Fruit fly (Drosophila melanogaster) whole organism, prepupa: ENCODE measurements around the gene CG43702.

ENCODE experiments used
- Blimp-1 ChIP-seq: fragments of 200-800 bp; sonication (Bioruptor generic); optimal IDR thresholded peaks from 3 replicates; lab custom pipeline; 2017; ENCODE audit warnings: missing biosample characterization, missing genetic modification characterization, mild to moderate bottlenecking, moderate library complexity, missing genetic modification reagents
- CG10631 ChIP-seq: fragments of 200-800 bp; sonication (Bioruptor generic); optimal IDR thresholded peaks from 2 replicates; lab custom pipeline; 2016; ENCODE audit warnings: missing biosample characterization, missing genetic modification characterization
- CG10669 ChIP-seq: fragments of 200-800 bp; sonication (Bioruptor generic); optimal IDR thresholded peaks from 3 replicates; lab custom pipeline; 2018; ENCODE audit warnings: missing biosample characterization, mild to moderate bottlenecking, missing genetic modification characterization, moderate library complexity
- CG11294 ChIP-seq: fragments of 200-800 bp; sonication (Bioruptor generic); IDR thresholded peaks from 2 replicates; pipeline ENCODE4 v1.3.6; 2022; ENCODE audit warnings: missing biosample characterization, missing genetic modification characterization
- CG11762 ChIP-seq: fragments of 200-800 bp; sonication (Bioruptor generic); optimal IDR thresholded peaks from 3 replicates; lab custom pipeline; 2016; ENCODE audit warnings: missing biosample characterization, missing genetic modification characterization; ENCODE audit not compliant: insufficient read depth
- CG11902 ChIP-seq: fragments of 200-800 bp; sonication (Bioruptor generic); optimal IDR thresholded peaks from 3 replicates; lab custom pipeline; 2016; ENCODE audit warnings: missing biosample characterization, missing genetic modification characterization
- CG15336 ChIP-seq: fragments of 200-800 bp; sonication (Bioruptor generic); IDR thresholded peaks from 2 replicates; pipeline ENCODE4 v1.3.6; 2022; ENCODE audit warnings: missing biosample characterization, missing genetic modification characterization
- CG1621 ChIP-seq: fragments of 200-800 bp; sonication (Bioruptor generic); optimal IDR thresholded peaks from 3 replicates; lab custom pipeline; 2018; ENCODE audit warnings: missing biosample characterization, mild to moderate bottlenecking, missing genetic modification characterization
- CG3032 ChIP-seq: fragments of 200-800 bp; optimal IDR thresholded peaks from 2 replicates; lab custom pipeline; 2019; ENCODE audit warnings: missing biosample characterization, mild to moderate bottlenecking, missing genetic modification characterization, moderate library complexity
- CG34406 ChIP-seq: fragments of 200-800 bp; sonication (Bioruptor generic); optimal IDR thresholded peaks from 3 replicates; lab custom pipeline; 2016; ENCODE audit warnings: missing biosample characterization, missing genetic modification characterization
- CG3919 ChIP-seq: fragments of 200-800 bp; sonication (Bioruptor generic); optimal IDR thresholded peaks from 3 replicates; lab custom pipeline; 2016; ENCODE audit warnings: missing biosample characterization, missing genetic modification characterization
- CG4318 ChIP-seq: fragments of 200-800 bp; sonication (Bioruptor generic); optimal IDR thresholded peaks from 3 replicates; lab custom pipeline; 2017; ENCODE audit warnings: missing biosample characterization, mild to moderate bottlenecking, missing genetic modification characterization
- CG6163 ChIP-seq: fragments of 200-800 bp; sonication (Bioruptor generic); IDR thresholded peaks from 3 replicates; pipeline ENCODE4 v1.3.6; 2022; ENCODE audit warnings: missing biosample characterization, missing genetic modification characterization
- CG6792 ChIP-seq: fragments of 200-800 bp; sonication (Bioruptor generic); optimal IDR thresholded peaks from 3 replicates; lab custom pipeline; 2016; ENCODE audit warnings: missing biosample characterization, missing genetic modification characterization
- CG6854 ChIP-seq: fragments of 200-800 bp; sonication (Bioruptor generic); optimal IDR thresholded peaks from 2 replicates; lab custom pipeline; 2017; ENCODE audit warnings: missing biosample characterization, mild to moderate bottlenecking, missing genetic modification characterization
- CG7368 ChIP-seq: fragments of 200-800 bp; sonication (Bioruptor generic); optimal IDR thresholded peaks from 3 replicates; lab custom pipeline; 2016; ENCODE audit warnings: missing biosample characterization, missing genetic modification characterization
- CG8119 ChIP-seq: fragments of 200-800 bp; sonication (Bioruptor generic); IDR thresholded peaks from 3 replicates; pipeline ENCODE4 v1.3.6; 2022; ENCODE audit warnings: missing biosample characterization, missing genetic modification characterization
- CG8319 ChIP-seq: fragments of 200-800 bp; sonication (Bioruptor generic); optimal IDR thresholded peaks from 3 replicates; lab custom pipeline; 2016; ENCODE audit warnings: missing biosample characterization, missing genetic modification characterization
- CG8632 ChIP-seq: fragments of 200-800 bp; sonication (Bioruptor generic); optimal IDR thresholded peaks from 3 replicates; lab custom pipeline; 2016; ENCODE audit warnings: missing biosample characterization, missing genetic modification characterization
- CG9139 ChIP-seq: fragments of 200-800 bp; sonication (Bioruptor generic); optimal IDR thresholded peaks from 3 replicates; lab custom pipeline; 2017; ENCODE audit warnings: missing biosample characterization, mild to moderate bottlenecking, missing genetic modification characterization
- Eip75B ChIP-seq: fragments of 200-800 bp; sonication (Bioruptor generic); optimal IDR thresholded peaks from 3 replicates; lab custom pipeline; 2016; ENCODE audit warnings: missing biosample characterization, missing genetic modification characterization
- Ets96B ChIP-seq: fragments of 200-800 bp; optimal IDR thresholded peaks from 2 replicates; lab custom pipeline; 2019; ENCODE audit warnings: missing biosample characterization, mild to moderate bottlenecking, missing genetic modification characterization, moderate library complexity
- Hr38 ChIP-seq: sonication (Bioruptor generic); optimal IDR thresholded peaks from 2 replicates; lab custom pipeline; 2016; ENCODE audit warnings: missing biosample characterization, missing genetic modification characterization
- Hr39 ChIP-seq: fragments of 200-800 bp; sonication (Bioruptor generic); optimal IDR thresholded peaks from 2 replicates; lab custom pipeline; 2016; ENCODE audit warnings: missing biosample characterization, missing genetic modification characterization
- Hr4 ChIP-seq: fragments of 200-800 bp; sonication (Bioruptor generic); optimal IDR thresholded peaks from 3 replicates; lab custom pipeline; 2016; ENCODE audit warnings: missing biosample characterization, missing genetic modification characterization
- Lpt ChIP-seq: fragments of 200-800 bp; sonication (Bioruptor generic); optimal IDR thresholded peaks from 3 replicates; lab custom pipeline; 2016; ENCODE audit warnings: missing biosample characterization, missing genetic modification characterization
- Met ChIP-seq: fragments of 200-800 bp; sonication (Bioruptor generic); optimal IDR thresholded peaks from 3 replicates; lab custom pipeline; 2016; ENCODE audit warnings: missing biosample characterization, missing genetic modification characterization
- OdsH ChIP-seq: fragments of 200-800 bp; sonication (Bioruptor generic); optimal IDR thresholded peaks from 3 replicates; lab custom pipeline; 2016; ENCODE audit warnings: missing biosample characterization, missing genetic modification characterization
- Sox102F ChIP-seq: fragments of 200-800 bp; sonication (Bioruptor generic); optimal IDR thresholded peaks from 2 replicates; lab custom pipeline; 2016; ENCODE audit warnings: missing biosample characterization, mild to moderate bottlenecking, missing genetic modification characterization
- Sox14 ChIP-seq: fragments of 200-800 bp; sonication (Bioruptor generic); optimal IDR thresholded peaks from 3 replicates; lab custom pipeline; 2016; ENCODE audit warnings: missing biosample characterization, missing genetic modification characterization
- Sox15 ChIP-seq: fragments of 200-800 bp; sonication (Bioruptor generic); optimal IDR thresholded peaks from 3 replicates; lab custom pipeline; 2016; ENCODE audit warnings: missing biosample characterization, missing genetic modification characterization
- acj6 ChIP-seq: fragments of 200-800 bp; sonication (Bioruptor generic); optimal IDR thresholded peaks from 3 replicates; lab custom pipeline; 2016; ENCODE audit warnings: missing biosample characterization, missing genetic modification characterization
- cyc ChIP-seq: fragments of 200-800 bp; sonication (Bioruptor generic); optimal IDR thresholded peaks from 3 replicates; lab custom pipeline; 2016; ENCODE audit warnings: missing biosample characterization, missing genetic modification characterization
- dac ChIP-seq: fragments of 200-800 bp; sonication (Bioruptor generic); optimal IDR thresholded peaks from 2 replicates; lab custom pipeline; 2017; ENCODE audit warnings: missing biosample characterization, mild to moderate bottlenecking, missing genetic modification characterization
- dsx ChIP-seq: fragments of 200-800 bp; optimal IDR thresholded peaks from 3 replicates; lab custom pipeline; 2019; ENCODE audit warnings: missing biosample characterization, mild to moderate bottlenecking, missing genetic modification characterization, moderate library complexity; ENCODE audit not compliant: poor library complexity, severe bottlenecking
- eg ChIP-seq: fragments of 200-800 bp; sonication (Bioruptor generic); IDR thresholded peaks from 3 replicates; pipeline ENCODE4 v1.3.6; 2022; ENCODE audit warnings: missing biosample characterization, missing genetic modification characterization
- esn ChIP-seq: fragments of 200-800 bp; sonication (Bioruptor generic); optimal IDR thresholded peaks from 2 replicates; lab custom pipeline; 2016; ENCODE audit warnings: missing biosample characterization, mild to moderate bottlenecking, missing genetic modification characterization, moderate library complexity
- fd59A ChIP-seq: fragments of 200-800 bp; sonication (Bioruptor generic); optimal IDR thresholded peaks from 2 replicates; lab custom pipeline; 2017; ENCODE audit warnings: missing biosample characterization, mild to moderate bottlenecking, missing genetic modification characterization, missing genetic modification reagents
- net ChIP-seq: fragments of 200-800 bp; sonication (Bioruptor generic); optimal IDR thresholded peaks from 3 replicates; lab custom pipeline; 2016; ENCODE audit warnings: missing biosample characterization, missing genetic modification characterization
- pdm3 ChIP-seq: fragments of 200-800 bp; sonication (Bioruptor generic); optimal IDR thresholded peaks from 3 replicates; lab custom pipeline; 2016; ENCODE audit warnings: missing biosample characterization, missing genetic modification characterization
- ss ChIP-seq, 2 experiments: fragments of 200-800 bp; sonication (Bioruptor generic); optimal IDR thresholded peaks; 2 replicates in 1 of 2; 3 replicates in 1 of 2; lab custom pipeline; 2017 to 2018; ENCODE audit warnings: mild to moderate bottlenecking in 2 of 2, missing biosample characterization in 2 of 2, missing genetic modification characterization in 2 of 2, moderate library complexity in 1 of 2
- svp ChIP-seq: fragments of 200-800 bp; sonication (Bioruptor generic); peaks from one replicate; lab custom pipeline; 2016; ENCODE audit warnings: missing biosample characterization, missing genetic modification characterization
- topi ChIP-seq: fragments of 200-800 bp; sonication (Bioruptor generic); optimal IDR thresholded peaks from 3 replicates; lab custom pipeline; 2016; ENCODE audit warnings: missing biosample characterization, missing genetic modification characterization
- vri ChIP-seq: fragments of 200-800 bp; sonication (Bioruptor generic); optimal IDR thresholded peaks from 3 replicates; lab custom pipeline; 2016; ENCODE audit warnings: missing biosample characterization, mild to moderate bottlenecking, missing genetic modification characterization

Gene CG43702

dm6 chr3L:21251381-21251780, 47.1 kb upstream of the CG43702 start (continued):
- TF ChIP-seq CG3919 (GFP tag; lab: Kevin White, UChicago) (peak; percentile 72), net (GFP tag; lab: Kevin White, UChicago) (peak; percentile 71), pdm3 (peak; percentile 69), esn (GFP tag; lab: Kevin White, UChicago) (peak; percentile 56), Ets96B (tag; lab: Kevin White, UChicago) (peak; percentile 71), CG15336 (GFP tag; lab: Robert Waterston, UW) (peak; percentile 69), CG11762 (GFP tag; lab: Kevin White, UChicago) (peak; percentile 56), Lpt (GFP tag; lab: Kevin White, UChicago) (peak; percentile 51), CG10669 (GFP tag; lab: Kevin White, UChicago) (peak; percentile 70), CG3032 (tag; lab: Kevin White, UChicago) (peak; percentile 74), vri (GFP tag; lab: Kevin White, UChicago) (peak; percentile 48), CG8632 (GFP tag; lab: Kevin White, UChicago) (peak; percentile 61), CG34406 (peak; percentile 50)

DNA sequence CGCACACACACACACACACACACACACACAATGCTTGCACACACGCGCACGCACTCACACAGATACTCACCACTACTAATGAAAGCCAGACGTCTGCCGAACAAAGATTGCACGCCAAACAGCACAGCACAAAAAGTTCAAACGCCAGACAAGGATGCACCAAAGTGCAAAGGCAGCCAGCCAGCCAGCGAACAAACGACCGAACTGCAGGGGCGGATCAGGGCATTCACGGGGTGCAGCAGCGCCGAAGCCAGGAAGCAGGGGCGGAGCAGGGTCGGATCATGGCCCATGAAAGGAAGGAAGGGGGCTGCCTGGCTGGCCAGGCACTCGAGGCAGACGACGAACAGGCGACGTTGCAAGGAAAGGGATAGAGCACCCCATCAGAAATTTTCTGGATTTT, 46.0 kb upstream of the CG43702 start:
- peak; percentile 15; the same call in 1 of the 3 replicates for TF ChIP-seq eg
- TF ChIP-seq net (GFP tag; lab: Kevin White, UChicago), result no peak
- TF ChIP-seq CG3032 (tag; lab: Kevin White, UChicago), result no peak
- no peak for TF ChIP-seq Met
- TF ChIP-seq CG10669 (GFP tag; lab: Kevin White, UChicago), result no peak
- TF ChIP-seq vri (GFP tag; lab: Kevin White, UChicago), result no peak
- no peak for TF ChIP-seq CG3919 (GFP tag; lab: Kevin White, UChicago)
- TF ChIP-seq Sox15 (GFP tag; lab: Kevin White, UChicago), result no peak
- TF ChIP-seq fd59A, result no peak
- TF ChIP-seq CG9139 (GFP tag; lab: Kevin White, UChicago), result no peak
- TF ChIP-seq dac (GFP tag; lab: Kevin White, UChicago), result no peak
- peak; percentile 8 for TF ChIP-seq Hr39 (GFP tag; lab: Kevin White, UChicago)
- peak in 1 of 2 experiments; percentile 40 for TF ChIP-seq ss (GFP tag; optimal IDR thresholded peaks at IDR 0.05; lab: Kevin White, UChicago)
- no peak for TF ChIP-seq CG1621 (tag; lab: Kevin White, UChicago)
- no peak; the same call in 2 of the 3 replicates for TF ChIP-seq CG6163 (GFP tag; lab: Robert Waterston, UW)
- TF ChIP-seq dsx (GFP tag; lab: Kevin White, UChicago), result no peak
- no peak for TF ChIP-seq OdsH (GFP tag; lab: Kevin White, UChicago)
- TF ChIP-seq Lpt (GFP tag; lab: Kevin White, UChicago), result no peak
- no peak for TF ChIP-seq CG6854 (GFP tag; lab: Kevin White, UChicago)
- TF ChIP-seq CG8632 (GFP tag; lab: Kevin White, UChicago), result no peak
- TF ChIP-seq Eip75B (GFP tag; lab: Kevin White, UChicago), result no peak
- no peak for TF ChIP-seq Hr4 (GFP tag; lab: Kevin White, UChicago)
- 0 out of 3 replicates have a peak, but pooled peaks have one; percentile 8 for TF ChIP-seq CG8119
- TF ChIP-seq CG11294 (GFP tag; lab: Robert Waterston, UW), result no peak
- no peak for TF ChIP-seq acj6
- TF ChIP-seq CG4318, result no peak
- TF ChIP-seq CG34406, result no peak
- TF ChIP-seq CG7368 (GFP tag; lab: Kevin White, UChicago), result no peak
- TF ChIP-seq svp (GFP tag; lab: Kevin White, UChicago), result peak; percentile 84
- TF ChIP-seq Sox102F (GFP tag; lab: Kevin White, UChicago), result peak; percentile 13
- peak; percentile 95 for TF ChIP-seq CG11902 (GFP tag; lab: Kevin White, UChicago)
- no peak for TF ChIP-seq topi
- TF ChIP-seq Blimp-1 (GFP tag; lab: Kevin White, UChicago), result no peak
- TF ChIP-seq Sox14, result no peak
- TF ChIP-seq pdm3, result no peak
- TF ChIP-seq CG10631 (GFP tag; lab: Kevin White, UChicago), result no peak
- no peak for TF ChIP-seq cyc (GFP tag; lab: Kevin White, UChicago)
- no peak for TF ChIP-seq CG8319 (GFP tag; lab: Kevin White, UChicago)
- TF ChIP-seq Hr38 (GFP tag; lab: Kevin White, UChicago), result no peak
- no peak for TF ChIP-seq CG6792 (GFP tag; lab: Kevin White, UChicago)
